Fruit fly (Drosophila melanogaster) Kc167 (cell line): ENCODE data around the gene CG5500.

ENCODE experiments used
- h ChIP-seq: fragments of >200 bp; optimal IDR thresholded peaks from 3 replicates; lab custom pipeline; 2018; ENCODE audit warnings: missing external identifiers
- psq ChIP-seq: fragments of >200 bp; optimal IDR thresholded peaks from 2 replicates; lab custom pipeline; 2017; ENCODE audit warnings: missing external identifiers

DNA sequence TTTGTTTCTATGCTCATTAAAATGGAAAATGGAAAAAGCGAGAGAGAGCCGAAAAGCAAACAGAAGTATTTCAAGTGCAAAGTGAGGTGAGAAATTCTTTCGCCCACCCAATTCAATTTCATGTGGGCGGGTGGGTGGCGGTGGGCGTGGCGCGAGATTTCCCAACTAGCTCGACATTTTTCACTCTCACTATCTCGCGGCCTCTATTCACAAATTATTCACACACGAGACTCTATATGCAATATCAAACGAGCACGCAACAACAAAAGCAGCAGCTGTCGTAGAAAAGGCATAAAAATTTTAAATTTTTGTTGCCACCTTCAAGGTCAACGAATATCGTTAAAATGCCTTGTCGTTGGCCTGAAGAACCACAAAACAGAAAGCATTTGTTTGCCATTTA is 42.4 kb downstream of the CG5500 start:
- no peak for TF ChIP-seq psq
- TF ChIP-seq h (lab: Kevin White, UChicago): no peak
